Fruit fly (Drosophila melanogaster) whole organism, prepupa: ENCODE measurements around the gene Eig71Ec.

Experiments
- Blimp-1 ChIP-seq: fragments of 200-800 bp; sonication (Bioruptor generic); optimal IDR thresholded peaks from 3 replicates; lab custom pipeline; 2017; ENCODE audit warnings: missing biosample characterization, missing genetic modification characterization, mild to moderate bottlenecking, moderate library complexity, missing genetic modification reagents
- CG10631 ChIP-seq: fragments of 200-800 bp; sonication (Bioruptor generic); optimal IDR thresholded peaks from 2 replicates; lab custom pipeline; 2016; ENCODE audit warnings: missing biosample characterization, missing genetic modification characterization
- CG11294 ChIP-seq: fragments of 200-800 bp; sonication (Bioruptor generic); IDR thresholded peaks from 2 replicates; pipeline ENCODE4 v1.3.6; 2022; ENCODE audit warnings: missing biosample characterization, missing genetic modification characterization
- CG1621 ChIP-seq: fragments of 200-800 bp; sonication (Bioruptor generic); optimal IDR thresholded peaks from 3 replicates; lab custom pipeline; 2018; ENCODE audit warnings: missing biosample characterization, mild to moderate bottlenecking, missing genetic modification characterization
- CG16779 ChIP-seq: fragments of 200-800 bp; sonication (Bioruptor generic); optimal IDR thresholded peaks from 3 replicates; lab custom pipeline; 2017; ENCODE audit warnings: missing biosample characterization, mild to moderate bottlenecking, missing genetic modification characterization
- CG31627 ChIP-seq: fragments of 200-800 bp; sonication (Bioruptor generic); optimal IDR thresholded peaks from 3 replicates; lab custom pipeline; 2016; ENCODE audit warnings: missing biosample characterization, missing genetic modification characterization
- CG32006 ChIP-seq: fragments of 200-800 bp; sonication (Bioruptor generic); optimal IDR thresholded peaks from 3 replicates; lab custom pipeline; 2017; ENCODE audit warnings: missing biosample characterization, mild to moderate bottlenecking, missing genetic modification characterization
- CG34406 ChIP-seq: fragments of 200-800 bp; sonication (Bioruptor generic); optimal IDR thresholded peaks from 3 replicates; lab custom pipeline; 2016; ENCODE audit warnings: missing biosample characterization, missing genetic modification characterization
- CG3919 ChIP-seq: fragments of 200-800 bp; sonication (Bioruptor generic); optimal IDR thresholded peaks from 3 replicates; lab custom pipeline; 2016; ENCODE audit warnings: missing biosample characterization, missing genetic modification characterization
- CG4318 ChIP-seq: fragments of 200-800 bp; sonication (Bioruptor generic); optimal IDR thresholded peaks from 3 replicates; lab custom pipeline; 2017; ENCODE audit warnings: missing biosample characterization, mild to moderate bottlenecking, missing genetic modification characterization
- CG6792 ChIP-seq: fragments of 200-800 bp; sonication (Bioruptor generic); optimal IDR thresholded peaks from 3 replicates; lab custom pipeline; 2016; ENCODE audit warnings: missing biosample characterization, missing genetic modification characterization
- CG6808 ChIP-seq: fragments of 200-800 bp; sonication (Bioruptor generic); optimal IDR thresholded peaks from 3 replicates; lab custom pipeline; 2017; ENCODE audit warnings: missing biosample characterization, missing genetic modification characterization, mild to moderate bottlenecking, moderate library complexity, missing genetic modification reagents
- CG6854 ChIP-seq: fragments of 200-800 bp; sonication (Bioruptor generic); optimal IDR thresholded peaks from 2 replicates; lab custom pipeline; 2017; ENCODE audit warnings: missing biosample characterization, mild to moderate bottlenecking, missing genetic modification characterization
- CG7368 ChIP-seq: fragments of 200-800 bp; sonication (Bioruptor generic); optimal IDR thresholded peaks from 3 replicates; lab custom pipeline; 2016; ENCODE audit warnings: missing biosample characterization, missing genetic modification characterization
- CG8119 ChIP-seq: fragments of 200-800 bp; sonication (Bioruptor generic); IDR thresholded peaks from 3 replicates; pipeline ENCODE4 v1.3.6; 2022; ENCODE audit warnings: missing biosample characterization, missing genetic modification characterization
- CG9139 ChIP-seq: fragments of 200-800 bp; sonication (Bioruptor generic); optimal IDR thresholded peaks from 3 replicates; lab custom pipeline; 2017; ENCODE audit warnings: missing biosample characterization, mild to moderate bottlenecking, missing genetic modification characterization
- Eip75B ChIP-seq: fragments of 200-800 bp; sonication (Bioruptor generic); optimal IDR thresholded peaks from 3 replicates; lab custom pipeline; 2016; ENCODE audit warnings: missing biosample characterization, missing genetic modification characterization
- Eip93F ChIP-seq: fragments of 200-800 bp; sonication (Bioruptor generic); optimal IDR thresholded peaks from 2 replicates; lab custom pipeline; 2016; ENCODE audit warnings: missing biosample characterization, mild to moderate bottlenecking, missing genetic modification characterization
- Ets21C ChIP-seq: fragments of 200-800 bp; sonication (Bioruptor generic); optimal IDR thresholded peaks from 3 replicates; lab custom pipeline; 2016; ENCODE audit warnings: missing biosample characterization, missing genetic modification characterization
- Ets96B ChIP-seq: fragments of 200-800 bp; optimal IDR thresholded peaks from 2 replicates; lab custom pipeline; 2019; ENCODE audit warnings: missing biosample characterization, mild to moderate bottlenecking, missing genetic modification characterization, moderate library complexity
- Gug ChIP-seq: fragments of 200-800 bp; sonication (Bioruptor generic); IDR thresholded peaks from 2 replicates; pipeline ENCODE4 v1.3.6; 2022; ENCODE audit warnings: missing biosample characterization, missing genetic modification characterization
- Lpt ChIP-seq: fragments of 200-800 bp; sonication (Bioruptor generic); optimal IDR thresholded peaks from 3 replicates; lab custom pipeline; 2016; ENCODE audit warnings: missing biosample characterization, missing genetic modification characterization
- Met ChIP-seq: fragments of 200-800 bp; sonication (Bioruptor generic); optimal IDR thresholded peaks from 3 replicates; lab custom pipeline; 2016; ENCODE audit warnings: missing biosample characterization, missing genetic modification characterization
- OdsH ChIP-seq: fragments of 200-800 bp; sonication (Bioruptor generic); optimal IDR thresholded peaks from 3 replicates; lab custom pipeline; 2016; ENCODE audit warnings: missing biosample characterization, missing genetic modification characterization
- Smox ChIP-seq: fragments of 200-800 bp; sonication (Bioruptor generic); optimal IDR thresholded peaks from 3 replicates; lab custom pipeline; 2016; ENCODE audit warnings: missing biosample characterization, missing genetic modification characterization
- Sox102F ChIP-seq: fragments of 200-800 bp; sonication (Bioruptor generic); optimal IDR thresholded peaks from 2 replicates; lab custom pipeline; 2016; ENCODE audit warnings: missing biosample characterization, mild to moderate bottlenecking, missing genetic modification characterization
- Sox14 ChIP-seq: fragments of 200-800 bp; sonication (Bioruptor generic); optimal IDR thresholded peaks from 3 replicates; lab custom pipeline; 2016; ENCODE audit warnings: missing biosample characterization, missing genetic modification characterization
- Sox15 ChIP-seq: fragments of 200-800 bp; sonication (Bioruptor generic); optimal IDR thresholded peaks from 3 replicates; lab custom pipeline; 2016; ENCODE audit warnings: missing biosample characterization, missing genetic modification characterization
- achi ChIP-seq: fragments of 200-800 bp; sonication (Bioruptor generic); optimal IDR thresholded peaks from 3 replicates; lab custom pipeline; 2016; ENCODE audit warnings: missing biosample characterization, missing genetic modification characterization
- acj6 ChIP-seq: fragments of 200-800 bp; sonication (Bioruptor generic); optimal IDR thresholded peaks from 3 replicates; lab custom pipeline; 2016; ENCODE audit warnings: missing biosample characterization, missing genetic modification characterization
- cyc ChIP-seq: fragments of 200-800 bp; sonication (Bioruptor generic); optimal IDR thresholded peaks from 3 replicates; lab custom pipeline; 2016; ENCODE audit warnings: missing biosample characterization, missing genetic modification characterization
- dac ChIP-seq: fragments of 200-800 bp; sonication (Bioruptor generic); optimal IDR thresholded peaks from 2 replicates; lab custom pipeline; 2017; ENCODE audit warnings: missing biosample characterization, mild to moderate bottlenecking, missing genetic modification characterization
- eg ChIP-seq: fragments of 200-800 bp; sonication (Bioruptor generic); IDR thresholded peaks from 3 replicates; pipeline ENCODE4 v1.3.6; 2022; ENCODE audit warnings: missing biosample characterization, missing genetic modification characterization
- esn ChIP-seq: fragments of 200-800 bp; sonication (Bioruptor generic); optimal IDR thresholded peaks from 2 replicates; lab custom pipeline; 2016; ENCODE audit warnings: missing biosample characterization, mild to moderate bottlenecking, missing genetic modification characterization, moderate library complexity
- fd59A ChIP-seq: fragments of 200-800 bp; sonication (Bioruptor generic); optimal IDR thresholded peaks from 2 replicates; lab custom pipeline; 2017; ENCODE audit warnings: missing biosample characterization, mild to moderate bottlenecking, missing genetic modification characterization, missing genetic modification reagents
- fd85E ChIP-seq: fragments of 200-800 bp; sonication (Bioruptor generic); optimal IDR thresholded peaks from 3 replicates; lab custom pipeline; 2016; ENCODE audit warnings: missing biosample characterization, missing genetic modification characterization
- fkh ChIP-seq: fragments of 200-800 bp; sonication (Bioruptor generic); optimal IDR thresholded peaks from 3 replicates; lab custom pipeline; 2017; ENCODE audit warnings: missing biosample characterization, mild to moderate bottlenecking, missing genetic modification characterization, moderate library complexity
- lz ChIP-seq: fragments of 200-800 bp; sonication (Bioruptor generic); optimal IDR thresholded peaks from 3 replicates; lab custom pipeline; 2016; ENCODE audit warnings: missing biosample characterization, missing genetic modification characterization
- salr ChIP-seq, 2 experiments: fragments of 200-800 bp; sonication (Bioruptor generic); optimal IDR thresholded peaks; 3 replicates each; lab custom pipeline; 2016 to 2018; ENCODE audit warnings: missing biosample characterization in 2 of 2, missing genetic modification characterization in 2 of 2, mild to moderate bottlenecking in 1 of 2
- spab ChIP-seq: fragments of 200-800 bp; sonication (Bioruptor generic); optimal IDR thresholded peaks from 2 replicates; lab custom pipeline; 2017; ENCODE audit warnings: missing biosample characterization, mild to moderate bottlenecking, missing genetic modification characterization, missing genetic modification reagents
- ss ChIP-seq, 2 experiments: fragments of 200-800 bp; sonication (Bioruptor generic); optimal IDR thresholded peaks; 2 replicates in 1 of 2; 3 replicates in 1 of 2; lab custom pipeline; 2017 to 2018; ENCODE audit warnings: mild to moderate bottlenecking in 2 of 2, missing biosample characterization in 2 of 2, missing genetic modification characterization in 2 of 2, moderate library complexity in 1 of 2
- topi ChIP-seq: fragments of 200-800 bp; sonication (Bioruptor generic); optimal IDR thresholded peaks from 3 replicates; lab custom pipeline; 2016; ENCODE audit warnings: missing biosample characterization, missing genetic modification characterization
- vri ChIP-seq: fragments of 200-800 bp; sonication (Bioruptor generic); optimal IDR thresholded peaks from 3 replicates; lab custom pipeline; 2016; ENCODE audit warnings: missing biosample characterization, mild to moderate bottlenecking, missing genetic modification characterization

The Eig71Ec gene

DNA sequence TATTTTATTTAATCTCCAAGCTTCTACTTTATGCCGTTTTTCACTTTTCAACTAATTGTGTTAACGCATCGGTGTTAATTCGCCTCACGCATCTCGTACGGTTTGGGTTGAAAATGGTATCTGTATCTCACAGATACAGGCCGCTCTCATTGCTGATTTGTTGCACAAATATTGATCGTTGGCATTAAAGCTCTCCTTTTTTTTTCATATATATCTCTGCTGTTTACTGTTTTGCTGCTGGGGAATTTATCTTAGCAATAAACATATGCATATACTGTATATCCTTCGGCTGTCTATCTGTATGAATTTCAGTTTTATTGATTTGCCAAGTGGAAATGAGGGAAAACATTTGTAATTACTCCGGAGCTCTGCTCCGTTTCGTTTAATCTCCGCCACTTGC is 19.4 kb downstream of the Eig71Ec start (continued):
- TF ChIP-seq Sox102F (GFP tag; lab: Kevin White, UChicago) (peak; percentile 31), Sox14 (GFP tag; lab: Kevin White, UChicago) (no peak), CG9139 (peak; percentile 23), CG10631 (GFP tag; lab: Kevin White, UChicago) (no peak), Blimp-1 (GFP tag; lab: Kevin White, UChicago) (no peak), CG11294 (GFP tag; lab: Robert Waterston, UW) (no peak), ss (GFP tag; optimal IDR thresholded peaks at IDR 0.05; lab: Kevin White, UChicago) (peak in 1 of 2 experiments; percentile 23), salr (GFP tag; optimal IDR thresholded peaks at IDR 0.05; lab: Kevin White, UChicago) (no peak), Lpt (GFP tag; lab: Kevin White, UChicago) (no peak), dac (GFP tag; lab: Kevin White, UChicago) (no peak), Gug (no peak), Smox (GFP tag; lab: Kevin White, UChicago) (no peak), eg (GFP tag; lab: Robert Waterston, UW) (no peak), CG6792 (peak; percentile 2), OdsH (GFP tag; lab: Kevin White, UChicago) (no peak), fd85E (no peak), CG34406 (no peak), CG16779 (tag; lab: Kevin White, UChicago) (no peak), achi (GFP tag; lab: Kevin White, UChicago) (peak; percentile 4), Ets96B (no peak)

- TF ChIP-seq fkh (GFP tag; lab: Kevin White, UChicago) (peak; percentile 73), Eip93F (GFP tag; lab: Kevin White, UChicago) (no peak), CG32006 (GFP tag; lab: Kevin White, UChicago) (no peak)
Measured at dm6 chr3L:15631067-15631466, 21.0 kb downstream of the Eig71Ec start.

DNA sequence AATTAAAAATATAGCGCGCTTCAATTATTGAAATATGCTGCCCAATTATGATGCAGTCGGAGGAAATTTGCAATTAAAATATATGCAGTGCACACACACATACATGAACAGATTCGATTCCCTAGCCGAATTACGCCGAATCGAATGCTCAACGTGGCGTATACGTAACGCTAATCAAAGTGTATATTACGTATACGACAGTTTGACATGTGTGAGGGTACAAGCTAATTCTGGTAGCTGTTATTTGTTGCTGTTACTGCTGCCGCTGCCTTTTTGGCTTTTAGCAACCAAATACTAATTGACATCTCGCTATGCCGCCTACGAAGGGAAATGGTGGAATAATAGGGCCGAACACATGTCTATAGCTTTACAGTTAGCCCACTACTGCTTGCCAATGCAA is 24.8 kb downstream of the Eig71Ec start:
- TF ChIP-seq CG6808 (no peak), CG1621 (tag; lab: Kevin White, UChicago) (no peak), topi (GFP tag; lab: Kevin White, UChicago) (no peak), Sox15 (GFP tag; lab: Kevin White, UChicago) (no peak), esn (GFP tag; lab: Kevin White, UChicago) (no peak), Met (no peak), Smox (GFP tag; lab: Kevin White, UChicago) (no peak), CG10631 (GFP tag; lab: Kevin White, UChicago) (no peak), Gug (no peak), CG11294 (GFP tag; lab: Robert Waterston, UW) (no peak), Blimp-1 (GFP tag; lab: Kevin White, UChicago) (no peak)

DNA sequence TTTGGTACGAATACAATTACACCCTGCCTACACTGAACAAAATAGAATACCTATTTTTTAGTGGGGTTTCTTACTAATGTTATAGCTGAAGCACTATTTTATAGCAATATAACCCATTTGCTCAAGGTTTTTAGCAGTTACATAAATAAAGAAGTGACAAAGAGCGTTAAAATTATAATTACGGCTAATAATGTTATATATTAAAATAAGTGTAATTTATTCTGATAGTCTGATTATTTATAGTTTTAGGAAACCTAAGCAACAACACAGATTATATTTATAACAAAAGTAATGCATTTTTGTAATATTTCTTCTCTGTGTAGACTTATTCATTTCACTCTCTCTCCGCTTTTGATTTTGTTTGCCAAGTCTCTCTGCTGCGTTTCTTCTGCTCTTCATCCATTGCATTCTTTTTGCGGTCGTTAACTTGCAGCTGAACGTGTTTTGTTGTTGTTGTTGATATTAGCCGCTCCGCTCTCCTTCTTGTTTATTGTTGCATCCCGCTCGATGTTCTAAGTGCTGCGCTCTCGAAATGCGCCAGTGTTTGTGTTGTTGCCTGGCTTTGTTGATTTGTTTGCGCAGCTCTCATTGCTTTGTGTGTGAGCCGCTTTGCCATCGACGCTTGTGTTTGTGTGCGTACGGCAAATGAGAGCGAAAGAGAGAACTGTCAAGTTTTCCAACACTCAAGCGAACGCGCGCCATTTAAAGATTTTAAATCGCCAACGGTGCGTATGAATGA is 26.2 kb downstream of the Eig71Ec start:
- TF ChIP-seq CG4318 (GFP tag; lab: Kevin White, UChicago): peak; percentile 98
- peak; percentile 87 for TF ChIP-seq CG7368 (GFP tag; lab: Kevin White, UChicago)
- TF ChIP-seq CG3919: peak; percentile 95
- peak; percentile 90 for TF ChIP-seq Sox14 (GFP tag; lab: Kevin White, UChicago)
- peak; percentile 91 for TF ChIP-seq eg (GFP tag; lab: Robert Waterston, UW)
- peak; percentile 98 for TF ChIP-seq CG8119
- peak; percentile 99 for TF ChIP-seq CG32006 (GFP tag; lab: Kevin White, UChicago)
- TF ChIP-seq cyc: peak; percentile 92
- peak; percentile 82 for TF ChIP-seq CG6854
- peak; percentile 84 for TF ChIP-seq Ets21C (GFP tag; lab: Kevin White, UChicago)
- peak; percentile 82 for TF ChIP-seq Eip93F (GFP tag; lab: Kevin White, UChicago)
- TF ChIP-seq vri: peak; percentile 49
- peak; percentile 84 to 92 for TF ChIP-seq ss (GFP tag; optimal IDR thresholded peaks at IDR 0.05; lab: Kevin White, UChicago)
- TF ChIP-seq fd59A (GFP tag; lab: Kevin White, UChicago): peak; percentile 90
- peak; percentile 95 for TF ChIP-seq topi (GFP tag; lab: Kevin White, UChicago)
- peak; percentile 93 for TF ChIP-seq Eip75B (GFP tag; lab: Kevin White, UChicago)
- peak; percentile 87 for TF ChIP-seq CG11294 (GFP tag; lab: Robert Waterston, UW)
- TF ChIP-seq lz (GFP tag; lab: Kevin White, UChicago): peak; percentile 93
- peak; percentile 93 for TF ChIP-seq Met
- peak; percentile 98 for TF ChIP-seq esn (GFP tag; lab: Kevin White, UChicago)
- peak; percentile 97 for TF ChIP-seq OdsH (GFP tag; lab: Kevin White, UChicago)
- TF ChIP-seq spab (GFP tag; lab: Kevin White, UChicago): peak; percentile 89
- TF ChIP-seq CG31627 (GFP tag; lab: Kevin White, UChicago): peak; percentile 93
- peak; percentile 96 for TF ChIP-seq CG6792
- TF ChIP-seq acj6 (GFP tag; lab: Kevin White, UChicago): peak; percentile 98
- TF ChIP-seq fd85E: peak; percentile 50
